Worm (Caenorhabditis elegans) whole organism, young adult: ENCODE results near the gene clec-2.

ENCODE experiments used
- F10E7.11 ChIP-seq: sonication (generic microtip); optimal IDR thresholded peaks from 2 replicates; lab custom pipeline; 2017; ENCODE audit warnings: mild to moderate bottlenecking, missing genetic modification characterization, moderate library complexity, missing compliant biosample characterization
- cebp-2 ChIP-seq: fragments of 200-800 bp; sonication (Bioruptor generic); IDR thresholded peaks from 2 replicates; pipeline ENCODE4 v1.3.6; 2022; ENCODE audit warnings: missing genetic modification characterization, missing compliant biosample characterization
- lin-40 ChIP-seq: sonication (generic microtip); optimal IDR thresholded peaks from 2 replicates; lab custom pipeline; 2016; ENCODE audit warnings: missing genetic modification characterization, mild to moderate bottlenecking, missing compliant biosample characterization, missing genotype, missing genetic modification reagents

- TF ChIP-seq F10E7.11 (no peak), cebp-2 (GFP tag; lab: Robert Waterston, UW) (no peak), lin-40 (tag; lab: Kevin White, UChicago) (no peak)
Observed at ce11 chrII:3066401-3066800, 43.2 kb upstream of the clec-2 start.
